Fruit fly (Drosophila melanogaster): ENCODE results near the gene CG6324.
A peak's percentile ranks its signal among the peaks of the same experiment; 100 is the strongest.

CG6324 gene

DNA sequence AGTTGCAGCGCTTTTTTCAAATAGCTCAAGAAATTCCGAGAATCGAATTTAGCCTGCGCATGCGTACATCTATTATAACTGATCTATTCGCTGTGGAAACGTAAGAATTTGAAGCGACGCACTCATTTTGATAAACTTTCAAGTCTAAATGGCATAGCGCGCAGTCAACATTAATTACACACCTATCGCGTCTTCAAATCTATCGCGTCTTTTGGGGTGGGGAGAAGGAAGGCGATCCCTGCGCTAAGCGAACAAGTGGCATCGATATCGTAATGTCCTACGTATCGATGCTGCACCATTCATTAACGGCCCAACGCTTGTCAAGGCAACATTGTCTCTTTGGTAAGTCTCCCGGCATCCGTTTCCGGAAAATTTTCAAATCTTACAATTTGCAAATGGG is at the start of gene CG6324:
TSS of gene CG6324 (plus strand) at position 301 of the 400 bp plus-strand sequence.
- TF ChIP-seq tgo (GFP tag; IDR thresholded peaks at IDR 0.05) (0 out of 3 replicates have a peak, but pooled peaks have one; percentile 4), danr (GFP tag; IDR thresholded peaks at IDR 0.05) (0 out of 2 replicates have a peak, but pooled peaks have one; percentile 0), CG6254 (GFP tag; optimal IDR thresholded peaks at IDR 0.05) (no peak), Med (GFP tag) (peak; percentile 5), amos (GFP tag; IDR thresholded peaks at IDR 0.05; ENCODE audit: partially characterized antibody) (peak; percentile 11; the same call in 1 of the 2 replicates), Sin3A (optimal IDR thresholded peaks at IDR 0.05) (peak; percentile 2), luna (GFP tag; optimal IDR thresholded peaks at IDR 0.05) (no peak), Hmx (GFP tag; optimal IDR thresholded peaks at IDR 0.05) (no peak), CG10462 (GFP tag; optimal IDR thresholded peaks at IDR 0.05) (no peak), CG5953 (GFP tag; IDR thresholded peaks at IDR 0.05) (no peak), CG8281 (tag; optimal IDR thresholded peaks at IDR 0.05) (no peak), fd96Cb (tag; optimal IDR thresholded peaks at IDR 0.05) (no peak), Dref (GFP tag; IDR thresholded peaks at IDR 0.05) (peak; percentile 26; the same call in 1 of the 2 replicates), CG17328 (GFP tag; IDR thresholded peaks at IDR 0.05) (no peak), gt (GFP tag; IDR thresholded peaks at IDR 0.05) (no peak)

DNA sequence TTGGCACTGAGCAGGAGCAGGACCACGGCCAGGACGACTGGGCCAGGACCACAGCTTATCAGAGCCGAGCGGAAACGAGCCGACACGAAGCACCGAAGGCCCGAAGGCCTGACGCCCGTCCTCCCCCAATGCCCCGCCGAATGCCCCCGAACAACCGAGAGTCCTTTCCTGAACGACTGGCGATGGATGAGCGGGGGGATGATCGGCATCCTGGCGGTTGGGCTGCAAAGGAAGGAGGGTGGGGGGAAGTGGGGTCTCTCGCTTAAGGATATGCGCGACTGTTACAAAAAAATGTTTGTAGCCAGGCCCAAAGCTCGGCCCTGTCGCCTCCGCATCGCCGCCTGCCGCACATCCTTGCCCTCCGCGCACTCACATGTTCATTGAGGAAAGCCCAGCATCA is 34.6 kb upstream of the CG6324 start, which contains the start of gene Cngl:
TSS of gene Cngl (minus strand) at position 8 of the 400 bp plus-strand sequence.
- peak; percentile 17; the same call in 1 of the 2 replicates for TF ChIP-seq Adf1 (GFP tag; IDR thresholded peaks at IDR 0.05)
- no peak for TF ChIP-seq CG2116 (GFP tag; optimal IDR thresholded peaks at IDR 0.05)
- peak; percentile 83 for TF ChIP-seq abd-A (tag; optimal IDR thresholded peaks at IDR 0.05)
- TF ChIP-seq crol (GFP tag; IDR thresholded peaks at IDR 0.05): peak; percentile 92
- no peak for TF ChIP-seq CG16779 (GFP tag; IDR thresholded peaks at IDR 0.05)
- TF ChIP-seq rib (GFP tag; IDR thresholded peaks at IDR 0.05): no peak
- peak; percentile 10 for TF ChIP-seq lab (GFP tag; optimal IDR thresholded peaks at IDR 0.05)
- peak; percentile 98 for TF ChIP-seq Deaf1 (tag; optimal IDR thresholded peaks at IDR 0.05)
- TF ChIP-seq CG7987 (GFP tag; optimal IDR thresholded peaks at IDR 0.05): no peak
- no peak for TF ChIP-seq CG34376 (GFP tag; optimal IDR thresholded peaks at IDR 0.05)
- no peak for TF ChIP-seq BEAF-32 (GFP tag; optimal IDR thresholded peaks at IDR 0.05)
- TF ChIP-seq Dfd (GFP tag; optimal IDR thresholded peaks at IDR 0.05): no peak
- TF ChIP-seq cwo (GFP tag; optimal IDR thresholded peaks at IDR 0.05): no peak
- TF ChIP-seq lmd (GFP tag; IDR thresholded peaks at IDR 0.05): no peak
- no peak for TF ChIP-seq Tbp (GFP tag; optimal IDR thresholded peaks at IDR 0.05)
- no peak for TF ChIP-seq oc (tag; optimal IDR thresholded peaks at IDR 0.05)
- no peak for TF ChIP-seq eve (GFP tag; optimal IDR thresholded peaks at IDR 0.05)
- TF ChIP-seq fu2 (GFP tag; optimal IDR thresholded peaks at IDR 0.05): no peak
- TF ChIP-seq dmrt11E (tag; optimal IDR thresholded peaks at IDR 0.05): no peak
- peak; percentile 86 for TF ChIP-seq CG10543 (GFP tag; optimal IDR thresholded peaks at IDR 0.05)
- no peak for TF ChIP-seq CG4820 (GFP tag; optimal IDR thresholded peaks at IDR 0.05)
- peak; percentile 70 for TF ChIP-seq CG13894 (tag; optimal IDR thresholded peaks at IDR 0.05)
- no peak for TF ChIP-seq dpn (GFP tag; optimal IDR thresholded peaks at IDR 0.05)
- no peak for TF ChIP-seq CG1832 (GFP tag; optimal IDR thresholded peaks at IDR 0.05)
- TF ChIP-seq CG8290 (GFP tag; optimal IDR thresholded peaks at IDR 0.05): no peak
- TF ChIP-seq CG8290 (tag; optimal IDR thresholded peaks at IDR 0.05): peak in 1 of 2 experiments; percentile 19
- no peak for TF ChIP-seq D19A (tag; optimal IDR thresholded peaks at IDR 0.05)
- TF ChIP-seq Ravus (GFP tag; IDR thresholded peaks at IDR 0.05): no peak
- TF ChIP-seq CG18599 (GFP tag; optimal IDR thresholded peaks at IDR 0.05): peak; percentile 12
- peak; percentile 17 for TF ChIP-seq Med (GFP tag)
- TF ChIP-seq Awh (GFP tag; IDR thresholded peaks at IDR 0.05): no peak
- no peak for TF ChIP-seq CG13624 (GFP tag; optimal IDR thresholded peaks at IDR 0.05)
- TF ChIP-seq mam (GFP tag; optimal IDR thresholded peaks at IDR 0.05): no peak
- no peak for TF ChIP-seq Xrp1 (GFP tag; IDR thresholded peaks at IDR 0.05)
- no peak for TF ChIP-seq p53 (GFP tag; optimal IDR thresholded peaks at IDR 0.05)
